Fruit fly (Drosophila melanogaster): ENCODE data around the gene Pdk1.

Gene Pdk1

DNA sequence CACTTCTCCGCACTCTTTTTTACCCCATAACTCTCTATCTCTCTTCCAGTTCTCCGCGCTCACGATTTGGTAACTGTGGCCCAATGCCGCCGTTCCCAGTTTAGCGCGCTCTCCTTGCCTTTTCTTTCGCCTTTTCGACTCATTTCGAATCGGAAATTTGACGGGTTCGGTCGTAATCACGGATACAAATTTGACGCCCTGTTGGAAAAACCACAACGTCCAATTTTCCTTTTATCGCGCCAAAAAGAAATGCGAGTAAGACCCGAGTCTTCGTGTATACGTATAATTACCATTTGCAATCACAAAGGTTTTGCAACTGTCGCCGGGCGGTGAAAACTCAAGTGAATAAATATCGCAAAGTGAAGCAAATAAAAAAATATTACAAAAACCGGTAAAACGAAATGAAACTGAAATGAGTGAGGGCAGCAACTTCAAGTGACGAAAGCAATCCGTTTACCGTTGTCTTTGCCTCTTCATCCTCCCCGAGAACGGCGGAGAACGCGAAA is at the start of gene Pdk1:
Gene Pdk1 (plus strand): TSS at position 140 of the 506 bp plus-strand sequence.
- peak; percentile 71 for TF ChIP-seq scrt (GFP tag; optimal IDR thresholded peaks at IDR 0.05)
- peak; percentile 49 for TF ChIP-seq CG4707 (GFP tag; optimal IDR thresholded peaks at IDR 0.05)
- no peak for TF ChIP-seq gt (GFP tag; IDR thresholded peaks at IDR 0.05)
- peak; percentile 1 for TF ChIP-seq CG12299 (tag; optimal IDR thresholded peaks at IDR 0.05)
- peak; percentile 82 for TF ChIP-seq nerfin-1 (tag; optimal IDR thresholded peaks at IDR 0.05)
- TF ChIP-seq Myb (GFP tag; optimal IDR thresholded peaks at IDR 0.05): no peak
- peak; percentile 56 for TF ChIP-seq Side (GFP tag; optimal IDR thresholded peaks at IDR 0.05)
- TF ChIP-seq CG32532 (GFP tag; IDR thresholded peaks at IDR 0.05): peak; percentile 45; the same call in 1 of the 2 replicates
- TF ChIP-seq CG11398 (GFP tag; optimal IDR thresholded peaks at IDR 0.05): peak; percentile 38
- TF ChIP-seq CG14860 (GFP tag; IDR thresholded peaks at IDR 0.05; ENCODE audit: partially characterized antibody): no peak
- TF ChIP-seq grau (tag; optimal IDR thresholded peaks at IDR 0.05): peak; percentile 32
- TF ChIP-seq sr (GFP tag; IDR thresholded peaks at IDR 0.05): peak; percentile 52; the same call in 1 of the 3 replicates
- no peak for TF ChIP-seq CG32772 (GFP tag; IDR thresholded peaks at IDR 0.05)
- TF ChIP-seq sqz (GFP tag; optimal IDR thresholded peaks at IDR 0.05): peak; percentile 56
- TF ChIP-seq amos (GFP tag; IDR thresholded peaks at IDR 0.05; ENCODE audit: partially characterized antibody): peak; percentile 52; the same call in 1 of the 2 replicates
- peak; percentile 99 for TF ChIP-seq pfk (GFP tag; optimal IDR thresholded peaks at IDR 0.05)
- TF ChIP-seq Dbx (GFP tag; IDR thresholded peaks at IDR 0.05): peak; percentile 65; the same call in 2 of the 3 replicates
- TF ChIP-seq CG1792 (GFP tag; optimal IDR thresholded peaks at IDR 0.05): peak; percentile 2
- TF ChIP-seq CG18599 (GFP tag; optimal IDR thresholded peaks at IDR 0.05): peak; percentile 27
- peak; percentile 71 for TF ChIP-seq ci (GFP tag; IDR thresholded peaks at IDR 0.05)
- peak; percentile 34 for TF ChIP-seq CG2678 (tag; optimal IDR thresholded peaks at IDR 0.05)
- peak; percentile 7 for TF ChIP-seq HHEX (GFP tag; optimal IDR thresholded peaks at IDR 0.05)
- TF ChIP-seq Pdp1 (GFP tag; optimal IDR thresholded peaks at IDR 0.05): peak in 1 of 2 experiments; percentile 67
- TF ChIP-seq Elba2 (GFP tag; optimal IDR thresholded peaks at IDR 0.05): peak; percentile 39
- TF ChIP-seq pan (optimal IDR thresholded peaks at IDR 0.05): no peak
- peak in 1 of 2 experiments; percentile 46 for TF ChIP-seq pan (GFP tag; optimal IDR thresholded peaks at IDR 0.05 in 1 of 2, IDR thresholded peaks at IDR 0.05 in 1 of 2)
- no peak for TF ChIP-seq CG30403 (GFP tag; optimal IDR thresholded peaks at IDR 0.05)
- peak; percentile 48 for TF ChIP-seq caup (GFP tag; optimal IDR thresholded peaks at IDR 0.05; ENCODE audit: severe bottlenecking)
- TF ChIP-seq CG11504 (tag; optimal IDR thresholded peaks at IDR 0.05): peak; percentile 1
- TF ChIP-seq Rfx (GFP tag; IDR thresholded peaks at IDR 0.05): peak; percentile 10; the same call in 1 of the 2 replicates
- 0 out of 2 replicates have a peak, but pooled peaks have one; percentile 17 for TF ChIP-seq unc-4 (GFP tag; IDR thresholded peaks at IDR 0.05; ENCODE audit: partially characterized antibody)
- 0 out of 2 replicates have a peak, but pooled peaks have one; percentile 29 for TF ChIP-seq ara (GFP tag; IDR thresholded peaks at IDR 0.05)
- TF ChIP-seq ato (GFP tag; IDR thresholded peaks at IDR 0.05; ENCODE audit: partially characterized antibody): peak; percentile 60
- no peak for TF ChIP-seq hb (GFP tag; IDR thresholded peaks at IDR 0.05; ENCODE audit: partially characterized antibody)
- TF ChIP-seq mirr (GFP tag; optimal IDR thresholded peaks at IDR 0.05): peak; percentile 13
- peak; percentile 19 for TF ChIP-seq Antp (GFP tag; optimal IDR thresholded peaks at IDR 0.05)
- TF ChIP-seq mld (GFP tag; IDR thresholded peaks at IDR 0.05; ENCODE audit: partially characterized antibody): peak; percentile 32; the same call in 1 of the 3 replicates
- TF ChIP-seq Adf1 (GFP tag; IDR thresholded peaks at IDR 0.05): peak; percentile 51; the same call in 1 of the 2 replicates
- peak; percentile 91 for TF ChIP-seq sd (tag; optimal IDR thresholded peaks at IDR 0.05)
- TF ChIP-seq BtbVII (GFP tag; optimal IDR thresholded peaks at IDR 0.05): peak; percentile 28
- TF ChIP-seq rib (GFP tag; IDR thresholded peaks at IDR 0.05): peak; percentile 48
- TF ChIP-seq Nf-YC (tag; optimal IDR thresholded peaks at IDR 0.05): peak; percentile 41
- peak; percentile 64 for TF ChIP-seq CG17829 (tag; optimal IDR thresholded peaks at IDR 0.05)
- peak; percentile 31 for TF ChIP-seq MTF-1 (GFP tag; optimal IDR thresholded peaks at IDR 0.05; ENCODE audit: borderline replicate concordance)
- peak; percentile 4 for TF ChIP-seq stwl (tag; optimal IDR thresholded peaks at IDR 0.05)
- peak; percentile 30 for TF ChIP-seq Mes4 (GFP tag; optimal IDR thresholded peaks at IDR 0.05)
- peak; percentile 39 for TF ChIP-seq CG17912 (GFP tag; optimal IDR thresholded peaks at IDR 0.05)
- TF ChIP-seq Deaf1 (tag; optimal IDR thresholded peaks at IDR 0.05): peak; percentile 86

All from whole organism, embryonic.